Worm (Caenorhabditis elegans) whole organism, early embryonic: ENCODE results near the gene spp-24.

Experiments used
- ama-1 ChIP-seq: fragments of 150-350 bp; optimal IDR thresholded peaks from 2 replicates; lab custom pipeline; 2014
- ceh-36 ChIP-seq: sonication (generic microtip); optimal IDR thresholded peaks from 2 replicates; lab custom pipeline; 2016; ENCODE audit warnings: missing genetic modification characterization, inconsistent platforms, missing compliant biosample characterization
- flt-1 ChIP-seq: fragments of 200-800 bp; sonication (Bioruptor generic); IDR thresholded peaks from 2 replicates; pipeline ENCODE4 v1.3.6; 2022; ENCODE audit warnings: missing genetic modification characterization, missing compliant biosample characterization
- hmbx-1 ChIP-seq: sonication (generic microtip); optimal IDR thresholded peaks from 2 replicates; lab custom pipeline; 2016; ENCODE audit warnings: mild to moderate bottlenecking, missing genetic modification characterization, missing compliant biosample characterization
- hnd-1 ChIP-seq: sonication (generic microtip); optimal IDR thresholded peaks from 2 replicates; lab custom pipeline; 2016; ENCODE audit warnings: missing genetic modification characterization, missing compliant biosample characterization
- sea-1 ChIP-seq: fragments of 200-800 bp; sonication (Bioruptor generic); conservative IDR thresholded peaks from 2 replicates; pipeline ENCODE4 v1.3.6; 2022; ENCODE audit warnings: missing genetic modification characterization, missing compliant biosample characterization

DNA sequence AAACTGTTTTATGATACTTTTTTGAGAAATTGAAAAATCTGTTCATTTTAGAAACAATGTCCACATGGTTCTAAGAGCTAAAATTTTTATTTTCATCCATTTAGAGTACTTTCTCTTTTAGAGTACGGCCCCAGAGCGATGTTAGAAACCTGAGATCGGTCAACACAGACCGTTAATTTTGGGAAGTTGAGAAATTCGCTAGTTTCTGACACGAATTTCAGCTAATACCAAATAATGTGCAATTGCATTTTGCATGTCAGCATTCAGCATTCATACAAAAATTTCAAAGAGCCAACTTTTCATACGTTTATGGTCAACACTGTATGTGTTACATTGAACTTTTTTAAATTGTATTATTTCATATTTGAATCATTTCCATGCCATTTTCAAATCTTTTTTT lies 34.5 kb downstream of the spp-24 start:
- TF ChIP-seq hnd-1 = no peak
- no peak for TF ChIP-seq hmbx-1
- no peak for TF ChIP-seq ama-1 (lab: Kevin White, UChicago)
- no peak for TF ChIP-seq sea-1
- no peak for TF ChIP-seq ceh-36 (tag; lab: Kevin White, UChicago)
- TF ChIP-seq flt-1 = no peak
